Fruit fly (Drosophila melanogaster) whole organism, pupa: Measurements from ENCODE around the gene JIL-1.

Source experiments
- CG10348 ChIP-seq: fragments of 200-800 bp; sonication (Bioruptor generic); IDR thresholded peaks from 2 replicates; pipeline ENCODE4 v1.3.6; 2022; ENCODE audit warnings: missing biosample characterization, missing genetic modification characterization
- CG12605 ChIP-seq: fragments of 200-800 bp; sonication (Bioruptor generic); IDR thresholded peaks from 2 replicates; pipeline ENCODE4 v1.3.6; 2022; ENCODE audit warnings: missing biosample characterization, missing genetic modification characterization
- CG13204 ChIP-seq: fragments of 200-800 bp; sonication (Bioruptor generic); optimal IDR thresholded peaks from 2 replicates; lab custom pipeline; 2018; ENCODE audit warnings: missing biosample characterization, mild to moderate bottlenecking, missing genetic modification characterization, moderate library complexity
- CG14655 ChIP-seq: fragments of 200-800 bp; sonication (Bioruptor generic); optimal IDR thresholded peaks from 3 replicates; lab custom pipeline; 2017; ENCODE audit warnings: mild to moderate bottlenecking, missing biosample characterization, missing genetic modification reagents, missing genetic modification characterization
- CG15710 ChIP-seq: fragments of 200-800 bp; sonication (Bioruptor generic); optimal IDR thresholded peaks from 2 replicates; lab custom pipeline; 2018; ENCODE audit warnings: missing biosample characterization, mild to moderate bottlenecking, missing genetic modification characterization, moderate library complexity
- CG8159 ChIP-seq: fragments of 200-800 bp; sonication (Bioruptor generic); optimal IDR thresholded peaks from 3 replicates; lab custom pipeline; 2018; ENCODE audit warnings: missing biosample characterization, mild to moderate bottlenecking, missing genetic modification characterization, moderate library complexity
- CG8301 ChIP-seq: fragments of 200-800 bp; sonication (Bioruptor generic); optimal IDR thresholded peaks from 2 replicates; lab custom pipeline; 2018; ENCODE audit warnings: missing biosample characterization, mild to moderate bottlenecking, missing genetic modification characterization
- CG9948 ChIP-seq: fragments of 200-800 bp; sonication (Bioruptor generic); optimal IDR thresholded peaks from 2 replicates; lab custom pipeline; 2018; ENCODE audit warnings: missing biosample characterization, mild to moderate bottlenecking, missing genetic modification characterization, moderate library complexity
- D1 ChIP-seq: fragments of 200-800 bp; sonication (Bioruptor generic); optimal IDR thresholded peaks from 2 replicates; lab custom pipeline; 2018; ENCODE audit warnings: missing biosample characterization, mild to moderate bottlenecking, missing genetic modification characterization, moderate library complexity
- Pif1A ChIP-seq: fragments of 200-800 bp; sonication (Bioruptor generic); optimal IDR thresholded peaks from 3 replicates; lab custom pipeline; 2016; ENCODE audit warnings: missing biosample characterization, missing genetic modification characterization
- Pif1B ChIP-seq: fragments of 200-800 bp; sonication (Bioruptor generic); optimal IDR thresholded peaks from 3 replicates; lab custom pipeline; 2016; ENCODE audit warnings: missing biosample characterization, missing genetic modification characterization
- fd96Ca ChIP-seq: fragments of 200-800 bp; sonication (Bioruptor generic); IDR thresholded peaks from 3 replicates; pipeline ENCODE4 v1.3.6; 2022; ENCODE audit warnings: missing biosample characterization, missing genetic modification characterization
- rn ChIP-seq: fragments of 200-800 bp; sonication (Bioruptor generic); IDR thresholded peaks from 2 replicates; pipeline ENCODE4 v1.3.6; 2022; ENCODE audit warnings: missing biosample characterization, missing genetic modification characterization

DNA sequence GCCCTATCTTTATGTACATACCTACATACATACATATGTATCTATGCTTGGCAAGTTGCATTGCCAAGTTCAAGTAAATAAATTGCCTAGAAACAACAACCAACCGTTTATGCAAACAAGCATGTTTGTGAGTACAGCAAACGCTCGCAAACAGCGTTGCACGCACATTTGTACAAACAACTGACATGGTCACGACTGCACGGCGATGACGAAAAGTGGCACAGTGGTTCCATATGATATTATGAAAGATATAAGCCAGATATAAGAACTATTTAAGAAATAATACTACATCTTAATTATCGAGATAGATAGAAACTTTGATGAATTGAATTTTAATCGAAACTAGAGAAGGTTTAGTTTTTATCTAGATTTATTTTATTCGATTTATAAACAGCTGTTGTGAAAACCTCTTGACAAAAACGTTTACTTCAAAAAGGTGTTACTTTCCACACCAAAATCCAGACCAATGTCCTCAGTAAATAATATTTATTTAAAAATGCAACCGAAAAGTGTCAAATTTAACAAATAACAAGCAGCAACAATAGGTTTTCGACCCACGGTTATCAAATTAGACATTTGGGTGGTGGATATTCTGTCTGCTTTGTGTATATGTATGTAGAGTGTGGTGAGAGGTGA, 3.1 kb downstream of the JIL-1 start:
- TF ChIP-seq CG12605 (GFP tag; lab: Robert Waterston, UW) (no peak), CG10348 (no peak), CG13204 (GFP tag; lab: Kevin White, UChicago) (no peak), D1 (tag; lab: Kevin White, UChicago) (no peak), CG8301 (peak; percentile 59), rn (GFP tag; lab: Robert Waterston, UW) (no peak), CG8159 (peak; percentile 31), fd96Ca (GFP tag; lab: Robert Waterston, UW) (no peak; the same call in 2 of the 3 replicates), Pif1A (GFP tag; lab: Kevin White, UChicago) (peak; percentile 63), CG15710 (tag; lab: Kevin White, UChicago) (no peak), CG14655 (GFP tag; lab: Kevin White, UChicago) (peak; percentile 71), CG9948 (peak; percentile 39), Pif1B (GFP tag; lab: Kevin White, UChicago) (peak; percentile 72)
